Fruit fly (Drosophila melanogaster) whole organism, prepupa: Measurements from ENCODE around the gene FER.

Experiments used
- Blimp-1 ChIP-seq: fragments of 200-800 bp; sonication (Bioruptor generic); optimal IDR thresholded peaks from 3 replicates; lab custom pipeline; 2017; ENCODE audit warnings: missing biosample characterization, missing genetic modification characterization, mild to moderate bottlenecking, moderate library complexity, missing genetic modification reagents
- CG10631 ChIP-seq: fragments of 200-800 bp; sonication (Bioruptor generic); optimal IDR thresholded peaks from 2 replicates; lab custom pipeline; 2016; ENCODE audit warnings: missing biosample characterization, missing genetic modification characterization
- CG10669 ChIP-seq: fragments of 200-800 bp; sonication (Bioruptor generic); optimal IDR thresholded peaks from 3 replicates; lab custom pipeline; 2018; ENCODE audit warnings: missing biosample characterization, mild to moderate bottlenecking, missing genetic modification characterization, moderate library complexity
- CG11294 ChIP-seq: fragments of 200-800 bp; sonication (Bioruptor generic); IDR thresholded peaks from 2 replicates; pipeline ENCODE4 v1.3.6; 2022; ENCODE audit warnings: missing biosample characterization, missing genetic modification characterization
- CG11762 ChIP-seq: fragments of 200-800 bp; sonication (Bioruptor generic); optimal IDR thresholded peaks from 3 replicates; lab custom pipeline; 2016; ENCODE audit warnings: missing biosample characterization, missing genetic modification characterization; ENCODE audit not compliant: insufficient read depth
- CG11902 ChIP-seq: fragments of 200-800 bp; sonication (Bioruptor generic); optimal IDR thresholded peaks from 3 replicates; lab custom pipeline; 2016; ENCODE audit warnings: missing biosample characterization, missing genetic modification characterization
- CG15336 ChIP-seq: fragments of 200-800 bp; sonication (Bioruptor generic); IDR thresholded peaks from 2 replicates; pipeline ENCODE4 v1.3.6; 2022; ENCODE audit warnings: missing biosample characterization, missing genetic modification characterization
- CG1621 ChIP-seq: fragments of 200-800 bp; sonication (Bioruptor generic); optimal IDR thresholded peaks from 3 replicates; lab custom pipeline; 2018; ENCODE audit warnings: missing biosample characterization, mild to moderate bottlenecking, missing genetic modification characterization
- CG16779 ChIP-seq: fragments of 200-800 bp; sonication (Bioruptor generic); optimal IDR thresholded peaks from 3 replicates; lab custom pipeline; 2017; ENCODE audit warnings: missing biosample characterization, mild to moderate bottlenecking, missing genetic modification characterization
- CG3032 ChIP-seq: fragments of 200-800 bp; optimal IDR thresholded peaks from 2 replicates; lab custom pipeline; 2019; ENCODE audit warnings: missing biosample characterization, mild to moderate bottlenecking, missing genetic modification characterization, moderate library complexity
- CG32006 ChIP-seq: fragments of 200-800 bp; sonication (Bioruptor generic); optimal IDR thresholded peaks from 3 replicates; lab custom pipeline; 2017; ENCODE audit warnings: missing biosample characterization, mild to moderate bottlenecking, missing genetic modification characterization
- CG34406 ChIP-seq: fragments of 200-800 bp; sonication (Bioruptor generic); optimal IDR thresholded peaks from 3 replicates; lab custom pipeline; 2016; ENCODE audit warnings: missing biosample characterization, missing genetic modification characterization
- CG3919 ChIP-seq: fragments of 200-800 bp; sonication (Bioruptor generic); optimal IDR thresholded peaks from 3 replicates; lab custom pipeline; 2016; ENCODE audit warnings: missing biosample characterization, missing genetic modification characterization
- CG4318 ChIP-seq: fragments of 200-800 bp; sonication (Bioruptor generic); optimal IDR thresholded peaks from 3 replicates; lab custom pipeline; 2017; ENCODE audit warnings: missing biosample characterization, mild to moderate bottlenecking, missing genetic modification characterization
- CG6163 ChIP-seq: fragments of 200-800 bp; sonication (Bioruptor generic); IDR thresholded peaks from 3 replicates; pipeline ENCODE4 v1.3.6; 2022; ENCODE audit warnings: missing biosample characterization, missing genetic modification characterization
- CG6276 ChIP-seq: fragments of 200-800 bp; sonication (Bioruptor generic); optimal IDR thresholded peaks from 2 replicates; lab custom pipeline; 2017; ENCODE audit warnings: missing biosample characterization, mild to moderate bottlenecking, missing genetic modification characterization
- CG6792 ChIP-seq: fragments of 200-800 bp; sonication (Bioruptor generic); optimal IDR thresholded peaks from 3 replicates; lab custom pipeline; 2016; ENCODE audit warnings: missing biosample characterization, missing genetic modification characterization
- CG6808 ChIP-seq: fragments of 200-800 bp; sonication (Bioruptor generic); optimal IDR thresholded peaks from 3 replicates; lab custom pipeline; 2017; ENCODE audit warnings: missing biosample characterization, missing genetic modification characterization, mild to moderate bottlenecking, moderate library complexity, missing genetic modification reagents
- CG6854 ChIP-seq: fragments of 200-800 bp; sonication (Bioruptor generic); optimal IDR thresholded peaks from 2 replicates; lab custom pipeline; 2017; ENCODE audit warnings: missing biosample characterization, mild to moderate bottlenecking, missing genetic modification characterization
- CG7368 ChIP-seq: fragments of 200-800 bp; sonication (Bioruptor generic); optimal IDR thresholded peaks from 3 replicates; lab custom pipeline; 2016; ENCODE audit warnings: missing biosample characterization, missing genetic modification characterization
- CG8119 ChIP-seq: fragments of 200-800 bp; sonication (Bioruptor generic); IDR thresholded peaks from 3 replicates; pipeline ENCODE4 v1.3.6; 2022; ENCODE audit warnings: missing biosample characterization, missing genetic modification characterization
- CG8319 ChIP-seq: fragments of 200-800 bp; sonication (Bioruptor generic); optimal IDR thresholded peaks from 3 replicates; lab custom pipeline; 2016; ENCODE audit warnings: missing biosample characterization, missing genetic modification characterization
- CG8632 ChIP-seq: fragments of 200-800 bp; sonication (Bioruptor generic); optimal IDR thresholded peaks from 3 replicates; lab custom pipeline; 2016; ENCODE audit warnings: missing biosample characterization, missing genetic modification characterization
- CG9139 ChIP-seq: fragments of 200-800 bp; sonication (Bioruptor generic); optimal IDR thresholded peaks from 3 replicates; lab custom pipeline; 2017; ENCODE audit warnings: missing biosample characterization, mild to moderate bottlenecking, missing genetic modification characterization
- Eip75B ChIP-seq: fragments of 200-800 bp; sonication (Bioruptor generic); optimal IDR thresholded peaks from 3 replicates; lab custom pipeline; 2016; ENCODE audit warnings: missing biosample characterization, missing genetic modification characterization
- Eip78C ChIP-seq: fragments of 200-800 bp; sonication (Bioruptor generic); peaks from one replicate; lab custom pipeline; 2016; ENCODE audit warnings: missing biosample characterization, missing genetic modification characterization
- Ets21C ChIP-seq: fragments of 200-800 bp; sonication (Bioruptor generic); optimal IDR thresholded peaks from 3 replicates; lab custom pipeline; 2016; ENCODE audit warnings: missing biosample characterization, missing genetic modification characterization
- Gug ChIP-seq: fragments of 200-800 bp; sonication (Bioruptor generic); IDR thresholded peaks from 2 replicates; pipeline ENCODE4 v1.3.6; 2022; ENCODE audit warnings: missing biosample characterization, missing genetic modification characterization
- Hr39 ChIP-seq: fragments of 200-800 bp; sonication (Bioruptor generic); optimal IDR thresholded peaks from 2 replicates; lab custom pipeline; 2016; ENCODE audit warnings: missing biosample characterization, missing genetic modification characterization
- Hr4 ChIP-seq: fragments of 200-800 bp; sonication (Bioruptor generic); optimal IDR thresholded peaks from 3 replicates; lab custom pipeline; 2016; ENCODE audit warnings: missing biosample characterization, missing genetic modification characterization
- Lpt ChIP-seq: fragments of 200-800 bp; sonication (Bioruptor generic); optimal IDR thresholded peaks from 3 replicates; lab custom pipeline; 2016; ENCODE audit warnings: missing biosample characterization, missing genetic modification characterization
- Sox14 ChIP-seq: fragments of 200-800 bp; sonication (Bioruptor generic); optimal IDR thresholded peaks from 3 replicates; lab custom pipeline; 2016; ENCODE audit warnings: missing biosample characterization, missing genetic modification characterization
- Sox15 ChIP-seq: fragments of 200-800 bp; sonication (Bioruptor generic); optimal IDR thresholded peaks from 3 replicates; lab custom pipeline; 2016; ENCODE audit warnings: missing biosample characterization, missing genetic modification characterization
- achi ChIP-seq: fragments of 200-800 bp; sonication (Bioruptor generic); optimal IDR thresholded peaks from 3 replicates; lab custom pipeline; 2016; ENCODE audit warnings: missing biosample characterization, missing genetic modification characterization
- acj6 ChIP-seq: fragments of 200-800 bp; sonication (Bioruptor generic); optimal IDR thresholded peaks from 3 replicates; lab custom pipeline; 2016; ENCODE audit warnings: missing biosample characterization, missing genetic modification characterization
- cyc ChIP-seq: fragments of 200-800 bp; sonication (Bioruptor generic); optimal IDR thresholded peaks from 3 replicates; lab custom pipeline; 2016; ENCODE audit warnings: missing biosample characterization, missing genetic modification characterization
- dsx ChIP-seq: fragments of 200-800 bp; optimal IDR thresholded peaks from 3 replicates; lab custom pipeline; 2019; ENCODE audit warnings: missing biosample characterization, mild to moderate bottlenecking, missing genetic modification characterization, moderate library complexity; ENCODE audit not compliant: poor library complexity, severe bottlenecking
- eg ChIP-seq: fragments of 200-800 bp; sonication (Bioruptor generic); IDR thresholded peaks from 3 replicates; pipeline ENCODE4 v1.3.6; 2022; ENCODE audit warnings: missing biosample characterization, missing genetic modification characterization
- esn ChIP-seq: fragments of 200-800 bp; sonication (Bioruptor generic); optimal IDR thresholded peaks from 2 replicates; lab custom pipeline; 2016; ENCODE audit warnings: missing biosample characterization, mild to moderate bottlenecking, missing genetic modification characterization, moderate library complexity
- fd85E ChIP-seq: fragments of 200-800 bp; sonication (Bioruptor generic); optimal IDR thresholded peaks from 3 replicates; lab custom pipeline; 2016; ENCODE audit warnings: missing biosample characterization, missing genetic modification characterization
- lz ChIP-seq: fragments of 200-800 bp; sonication (Bioruptor generic); optimal IDR thresholded peaks from 3 replicates; lab custom pipeline; 2016; ENCODE audit warnings: missing biosample characterization, missing genetic modification characterization
- net ChIP-seq: fragments of 200-800 bp; sonication (Bioruptor generic); optimal IDR thresholded peaks from 3 replicates; lab custom pipeline; 2016; ENCODE audit warnings: missing biosample characterization, missing genetic modification characterization
- pdm3 ChIP-seq: fragments of 200-800 bp; sonication (Bioruptor generic); optimal IDR thresholded peaks from 3 replicates; lab custom pipeline; 2016; ENCODE audit warnings: missing biosample characterization, missing genetic modification characterization
- salr ChIP-seq, 2 experiments: fragments of 200-800 bp; sonication (Bioruptor generic); optimal IDR thresholded peaks; 3 replicates each; lab custom pipeline; 2016 to 2018; ENCODE audit warnings: missing biosample characterization in 2 of 2, missing genetic modification characterization in 2 of 2, mild to moderate bottlenecking in 1 of 2
- spab ChIP-seq: fragments of 200-800 bp; sonication (Bioruptor generic); optimal IDR thresholded peaks from 2 replicates; lab custom pipeline; 2017; ENCODE audit warnings: missing biosample characterization, mild to moderate bottlenecking, missing genetic modification characterization, missing genetic modification reagents
- ss ChIP-seq, 2 experiments: fragments of 200-800 bp; sonication (Bioruptor generic); optimal IDR thresholded peaks; 2 replicates in 1 of 2; 3 replicates in 1 of 2; lab custom pipeline; 2017 to 2018; ENCODE audit warnings: mild to moderate bottlenecking in 2 of 2, missing biosample characterization in 2 of 2, missing genetic modification characterization in 2 of 2, moderate library complexity in 1 of 2
- svp ChIP-seq: fragments of 200-800 bp; sonication (Bioruptor generic); peaks from one replicate; lab custom pipeline; 2016; ENCODE audit warnings: missing biosample characterization, missing genetic modification characterization

FER gene

DNA sequence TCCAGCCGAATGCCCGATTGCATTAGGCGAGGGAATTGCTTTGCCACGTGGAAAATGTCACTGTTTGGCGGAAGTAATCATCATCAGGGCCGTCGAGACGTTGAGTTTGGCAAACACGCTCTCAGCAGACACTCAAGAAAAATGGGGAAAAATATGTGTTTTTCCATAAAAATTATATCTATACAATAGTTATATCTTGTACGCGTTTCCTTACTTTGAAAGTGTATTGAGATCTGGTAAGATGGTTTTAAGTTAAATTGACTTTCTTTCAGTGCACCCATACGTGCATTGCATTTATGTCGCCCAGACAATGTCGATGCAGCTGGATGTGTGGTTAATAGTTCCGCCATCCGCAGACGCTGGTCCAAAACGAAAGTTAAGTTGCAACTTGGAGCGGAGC, 8.4 kb downstream of the FER start:
- TF ChIP-seq net (GFP tag; lab: Kevin White, UChicago) (no peak), lz (no peak), CG11294 (GFP tag; lab: Robert Waterston, UW) (no peak), CG4318 (no peak), CG10631 (GFP tag; lab: Kevin White, UChicago) (no peak), dsx (GFP tag; lab: Kevin White, UChicago) (no peak), Sox14 (GFP tag; lab: Kevin White, UChicago) (no peak), CG6854 (no peak), Ets21C (no peak), CG7368 (GFP tag; lab: Kevin White, UChicago) (no peak), CG8319 (GFP tag; lab: Kevin White, UChicago) (no peak), acj6 (GFP tag; lab: Kevin White, UChicago) (peak; percentile 9), salr (GFP tag; optimal IDR thresholded peaks at IDR 0.05; lab: Kevin White, UChicago) (no peak), CG34406 (no peak), CG3032 (tag; lab: Kevin White, UChicago) (no peak), CG32006 (GFP tag; lab: Kevin White, UChicago) (peak; percentile 50), svp (no peak), Hr4 (peak; percentile 51), achi (GFP tag; lab: Kevin White, UChicago) (peak; percentile 12), CG15336 (GFP tag; lab: Robert Waterston, UW) (peak; percentile 55), Hr39 (GFP tag; lab: Kevin White, UChicago) (no peak), CG1621 (tag; lab: Kevin White, UChicago) (no peak), esn (GFP tag; lab: Kevin White, UChicago) (no peak), CG3919 (GFP tag; lab: Kevin White, UChicago) (no peak), Lpt (GFP tag; lab: Kevin White, UChicago) (no peak), CG8632 (GFP tag; lab: Kevin White, UChicago) (no peak), cyc (GFP tag; lab: Kevin White, UChicago) (no peak), fd85E (GFP tag; lab: Kevin White, UChicago) (no peak), Eip78C (peak; percentile 74), CG6792 (GFP tag; lab: Kevin White, UChicago) (no peak), eg (GFP tag; lab: Robert Waterston, UW) (peak; percentile 58; the same call in 1 of the 3 replicates), CG11902 (GFP tag; lab: Kevin White, UChicago) (no peak), CG6808 (GFP tag; lab: Kevin White, UChicago) (no peak), CG8119 (GFP tag; lab: Robert Waterston, UW) (peak; percentile 59), Eip75B (GFP tag; lab: Kevin White, UChicago) (no peak), CG9139 (GFP tag; lab: Kevin White, UChicago) (no peak), CG6163 (peak; percentile 53; the same call in 2 of the 3 replicates), CG6276 (no peak), Gug (GFP tag; lab: Robert Waterston, UW) (0 out of 2 replicates have a peak, but pooled peaks have one; percentile 30), pdm3 (GFP tag; lab: Kevin White, UChicago) (no peak)

DNA sequence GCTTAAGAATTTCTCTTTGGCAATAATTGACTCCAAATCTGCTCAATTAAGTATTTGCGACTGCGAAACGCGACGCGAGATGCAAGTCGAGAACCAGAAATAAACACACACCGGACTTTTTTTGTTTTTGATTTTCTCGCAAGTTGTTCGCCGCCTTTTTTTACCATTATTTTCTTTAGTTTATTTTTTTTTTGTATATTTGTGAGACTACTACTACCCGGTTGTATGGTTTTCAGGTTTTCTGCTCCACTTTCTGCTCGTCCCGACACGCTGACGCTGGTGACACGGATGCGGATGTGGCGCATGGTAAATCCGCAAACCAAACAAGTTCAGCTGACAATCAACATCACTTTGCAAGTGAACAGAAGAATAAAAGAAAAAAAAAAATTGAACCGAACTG, 13.4 kb downstream of the FER start:
- TF ChIP-seq CG9139 (GFP tag; lab: Kevin White, UChicago) (peak; percentile 75), pdm3 (GFP tag; lab: Kevin White, UChicago) (no peak), CG6276 (peak; percentile 38), CG8119 (GFP tag; lab: Robert Waterston, UW) (peak; percentile 52; the same call in 2 of the 3 replicates), CG8632 (GFP tag; lab: Kevin White, UChicago) (no peak), CG6854 (peak; percentile 29), CG16779 (tag; lab: Kevin White, UChicago) (peak; percentile 2), CG3919 (GFP tag; lab: Kevin White, UChicago) (peak; percentile 11), Blimp-1 (GFP tag; lab: Kevin White, UChicago) (no peak), ss (GFP tag; optimal IDR thresholded peaks at IDR 0.05; lab: Kevin White, UChicago) (peak; percentile 78 to 80), Ets21C (no peak), CG3032 (tag; lab: Kevin White, UChicago) (no peak), spab (GFP tag; lab: Kevin White, UChicago) (peak; percentile 39), CG10669 (GFP tag; lab: Kevin White, UChicago) (peak; percentile 12), CG6808 (GFP tag; lab: Kevin White, UChicago) (peak; percentile 71), dsx (GFP tag; lab: Kevin White, UChicago) (peak; percentile 37), CG15336 (GFP tag; lab: Robert Waterston, UW) (0 out of 2 replicates have a peak, but pooled peaks have one; percentile 13), Sox15 (no peak), CG10631 (GFP tag; lab: Kevin White, UChicago) (no peak), CG6163 (peak; percentile 51; the same call in 2 of the 3 replicates), CG1621 (tag; lab: Kevin White, UChicago) (peak; percentile 20), Gug (GFP tag; lab: Robert Waterston, UW) (no peak), svp (no peak), Eip78C (peak; percentile 75), CG11762 (GFP tag; lab: Kevin White, UChicago) (no peak), cyc (GFP tag; lab: Kevin White, UChicago) (no peak)
